Fruit fly (Drosophila melanogaster): ENCODE measurements around the gene CG18823.

The CG18823 gene

dm6 chrX:955873-956272 lies 34.4 kb upstream of the CG18823 start (continued):
- TF ChIP-seq CG9139 (GFP tag; optimal IDR thresholded peaks at IDR 0.05) (no peak), topi (GFP tag; optimal IDR thresholded peaks at IDR 0.05) (peak; percentile 29), CG6276 (GFP tag; optimal IDR thresholded peaks at IDR 0.05) (no peak), Ets21C (GFP tag; optimal IDR thresholded peaks at IDR 0.05) (no peak), fkh (GFP tag; optimal IDR thresholded peaks at IDR 0.05) (no peak), Eip78C (GFP tag) (peak; percentile 32), CG6854 (GFP tag; optimal IDR thresholded peaks at IDR 0.05) (no peak), CG8632 (GFP tag; optimal IDR thresholded peaks at IDR 0.05) (no peak), pdm3 (GFP tag; optimal IDR thresholded peaks at IDR 0.05) (no peak), Blimp-1 (GFP tag; optimal IDR thresholded peaks at IDR 0.05) (no peak), CG6808 (GFP tag; optimal IDR thresholded peaks at IDR 0.05) (no peak), Gug (GFP tag; IDR thresholded peaks at IDR 0.05) (no peak), cyc (GFP tag; optimal IDR thresholded peaks at IDR 0.05) (peak; percentile 36), dac (GFP tag; optimal IDR thresholded peaks at IDR 0.05) (no peak), OdsH (GFP tag; optimal IDR thresholded peaks at IDR 0.05) (no peak), CG6163 (GFP tag; IDR thresholded peaks at IDR 0.05) (0 out of 3 replicates have a peak, but pooled peaks have one; percentile 30), CG4318 (GFP tag; optimal IDR thresholded peaks at IDR 0.05) (no peak), CG11762 (GFP tag; optimal IDR thresholded peaks at IDR 0.05; ENCODE audit: insufficient read depth) (no peak), achi (GFP tag; optimal IDR thresholded peaks at IDR 0.05) (no peak), net (GFP tag; optimal IDR thresholded peaks at IDR 0.05) (no peak), Hr38 (GFP tag; optimal IDR thresholded peaks at IDR 0.05) (no peak), CG3919 (GFP tag; optimal IDR thresholded peaks at IDR 0.05) (peak; percentile 32)

- peak; percentile 4 for TF ChIP-seq Hr39 (GFP tag; optimal IDR thresholded peaks at IDR 0.05)
- no peak for TF ChIP-seq fd85E (GFP tag; optimal IDR thresholded peaks at IDR 0.05)
- TF ChIP-seq topi (GFP tag; optimal IDR thresholded peaks at IDR 0.05), result peak; percentile 8
- no peak for TF ChIP-seq CG1621 (tag; optimal IDR thresholded peaks at IDR 0.05)
- no peak for TF ChIP-seq CG10631 (GFP tag; optimal IDR thresholded peaks at IDR 0.05)
- TF ChIP-seq CG7368 (GFP tag; optimal IDR thresholded peaks at IDR 0.05), result no peak
- no peak for TF ChIP-seq lz (GFP tag; optimal IDR thresholded peaks at IDR 0.05)
- TF ChIP-seq ss (GFP tag; optimal IDR thresholded peaks at IDR 0.05), result no peak
- TF ChIP-seq achi (GFP tag; optimal IDR thresholded peaks at IDR 0.05), result no peak
- no peak for TF ChIP-seq CG16779 (tag; optimal IDR thresholded peaks at IDR 0.05)
- no peak for TF ChIP-seq CG11762 (GFP tag; optimal IDR thresholded peaks at IDR 0.05; ENCODE audit: insufficient read depth)
- no peak for TF ChIP-seq CG11294 (GFP tag; IDR thresholded peaks at IDR 0.05)
- peak; percentile 23 for TF ChIP-seq CG31627 (GFP tag; optimal IDR thresholded peaks at IDR 0.05)
- TF ChIP-seq fkh (GFP tag; optimal IDR thresholded peaks at IDR 0.05), result no peak
- peak; percentile 31 for TF ChIP-seq Eip78C (GFP tag)
- no peak for TF ChIP-seq net (GFP tag; optimal IDR thresholded peaks at IDR 0.05)
- TF ChIP-seq Met (GFP tag; optimal IDR thresholded peaks at IDR 0.05), result peak; percentile 31
- TF ChIP-seq CG10669 (GFP tag; optimal IDR thresholded peaks at IDR 0.05), result no peak
- TF ChIP-seq OdsH (GFP tag; optimal IDR thresholded peaks at IDR 0.05), result no peak
- peak; percentile 18 for TF ChIP-seq cyc (GFP tag; optimal IDR thresholded peaks at IDR 0.05)
- no peak for TF ChIP-seq Blimp-1 (GFP tag; optimal IDR thresholded peaks at IDR 0.05)
- no peak for TF ChIP-seq dsx (GFP tag; optimal IDR thresholded peaks at IDR 0.05; ENCODE audit: poor library complexity, severe bottlenecking)
- TF ChIP-seq Smox (GFP tag; optimal IDR thresholded peaks at IDR 0.05), result no peak
- no peak for TF ChIP-seq Sox102F (GFP tag; optimal IDR thresholded peaks at IDR 0.05)
- no peak for TF ChIP-seq Lpt (GFP tag; optimal IDR thresholded peaks at IDR 0.05)
Observed at dm6 chrX:964012-964411, 26.3 kb upstream of the CG18823 start.

dm6 chrX:966818-967217 lies 23.5 kb upstream of the CG18823 start:
- TF ChIP-seq CG8119 (GFP tag; IDR thresholded peaks at IDR 0.05), result no peak
- peak; percentile 21 for TF ChIP-seq Eip78C (GFP tag)
